Worm (Caenorhabditis elegans) whole organism, L2 larva: ENCODE data around the gene col-152.

ENCODE experiments used
- C34F6.9 ChIP-seq: fragments of 150-350 bp; optimal IDR thresholded peaks from 2 replicates; lab custom pipeline; 2014; ENCODE audit warnings: missing biosample characterization, missing genetic modification characterization
- F13H6.1 ChIP-seq: sonication (generic microtip); optimal IDR thresholded peaks from 2 replicates; lab custom pipeline; 2016; ENCODE audit warnings: missing genetic modification characterization, missing compliant biosample characterization
- Y55F3AM.14 ChIP-seq: fragments of 200-800 bp; sonication (Bioruptor generic); optimal IDR thresholded peaks from 2 replicates; lab custom pipeline; 2018; ENCODE audit warnings: mild to moderate bottlenecking, missing genetic modification characterization, missing compliant biosample characterization
- ZK546.5 ChIP-seq: sonication (generic microtip); optimal IDR thresholded peaks from 2 replicates; lab custom pipeline; 2017; ENCODE audit warnings: missing biosample characterization, missing genetic modification characterization
- alr-1 ChIP-seq: fragments of 150-350 bp; optimal IDR thresholded peaks from 2 replicates; lab custom pipeline; 2014; ENCODE audit warnings: missing biosample characterization, missing genetic modification characterization
- aly-2 ChIP-seq: fragments of 150-350 bp; optimal IDR thresholded peaks from 2 replicates; lab custom pipeline; 2014; ENCODE audit warnings: missing biosample characterization, missing genetic modification characterization
- ama-1 ChIP-seq: fragments of 150-350 bp; optimal IDR thresholded peaks from 2 replicates; lab custom pipeline; 2018; ENCODE audit warnings: inconsistent platforms
- blmp-1 ChIP-seq: sonication (generic microtip); optimal IDR thresholded peaks from 2 replicates; lab custom pipeline; 2017; ENCODE audit warnings: missing genetic modification characterization, mild to moderate bottlenecking, missing compliant biosample characterization, antibody characterized with exemption, moderate library complexity; ENCODE audit not compliant: insufficient read depth
- ceh-16 ChIP-seq: fragments of 150-350 bp; optimal IDR thresholded peaks from 2 replicates; lab custom pipeline; 2014; ENCODE audit warnings: missing biosample characterization, missing genetic modification characterization
- ceh-82 ChIP-seq: fragments of 150-350 bp; optimal IDR thresholded peaks from 2 replicates; lab custom pipeline; 2014; ENCODE audit warnings: missing biosample characterization, missing genetic modification characterization
- crh-2 ChIP-seq: sonication (generic microtip); optimal IDR thresholded peaks from 2 replicates; lab custom pipeline; 2017; ENCODE audit warnings: missing biosample characterization, missing genetic modification characterization
- dmd-4 ChIP-seq: sonication (generic microtip); optimal IDR thresholded peaks from 2 replicates; lab custom pipeline; 2017; ENCODE audit warnings: missing biosample characterization, missing genetic modification characterization
- egl-27 ChIP-seq: sonication (generic microtip); optimal IDR thresholded peaks from 3 replicates; lab custom pipeline; 2017; ENCODE audit warnings: missing biosample characterization, missing genetic modification reagents, missing genetic modification characterization
- elt-1 ChIP-seq: fragments of 150-350 bp; optimal IDR thresholded peaks from 2 replicates; lab custom pipeline; 2014; ENCODE audit warnings: missing biosample characterization, missing genetic modification characterization
- elt-3 ChIP-seq: sonication (generic microtip); optimal IDR thresholded peaks from 2 replicates; lab custom pipeline; 2017; ENCODE audit warnings: missing biosample characterization, missing genetic modification characterization
- fos-1 ChIP-seq: fragments of 150-350 bp; optimal IDR thresholded peaks from 2 replicates; lab custom pipeline; 2014; ENCODE audit warnings: missing biosample characterization, missing genetic modification characterization
- gmeb-1 ChIP-seq: fragments of 150-350 bp; optimal IDR thresholded peaks from 2 replicates; lab custom pipeline; 2014; ENCODE audit warnings: missing biosample characterization, missing genetic modification characterization
- lin-11 ChIP-seq: fragments of 150-350 bp; sonication (generic microtip); optimal IDR thresholded peaks from 2 replicates; lab custom pipeline; 2014; ENCODE audit warnings: missing biosample characterization, missing genetic modification characterization, inconsistent platforms, mixed read lengths
- lin-13 ChIP-seq: fragments of 150-350 bp; optimal IDR thresholded peaks from 2 replicates; lab custom pipeline; 2014; ENCODE audit warnings: missing biosample characterization, missing genetic modification reagents, missing genetic modification characterization
- lin-39 ChIP-seq: fragments of 150-350 bp; optimal IDR thresholded peaks from 2 replicates; lab custom pipeline; 2014; ENCODE audit warnings: missing biosample characterization, missing genetic modification reagents, missing genetic modification characterization
- lsy-2 ChIP-seq, 2 experiments: fragments of 150-350 bp in 1 of 2; sonication (generic microtip) in 1 of 2; optimal IDR thresholded peaks; 2 replicates each; lab custom pipeline; 2014 to 2017; ENCODE audit warnings: missing biosample characterization in 2 of 2, missing genetic modification characterization in 2 of 2
- mab-5 ChIP-seq: fragments of 150-350 bp; optimal IDR thresholded peaks from 2 replicates; lab custom pipeline; 2014; ENCODE audit warnings: missing biosample characterization, missing genetic modification characterization
- mbf-1 ChIP-seq: sonication (generic microtip); optimal IDR thresholded peaks from 2 replicates; lab custom pipeline; 2017; ENCODE audit warnings: missing biosample characterization, missing genetic modification characterization
- mdl-1 ChIP-seq, 2 experiments: fragments of 150-350 bp in 1 of 2; sonication (generic microtip) in 1 of 2; optimal IDR thresholded peaks; 2 replicates each; lab custom pipeline; 2017; ENCODE audit warnings: missing biosample characterization in 2 of 2, missing genetic modification characterization in 2 of 2
- nhr-10 ChIP-seq: sonication (generic microtip); optimal IDR thresholded peaks from 2 replicates; lab custom pipeline; 2017; ENCODE audit warnings: missing biosample characterization, missing genetic modification characterization
- nhr-11 ChIP-seq: fragments of 150-350 bp; optimal IDR thresholded peaks from 2 replicates; lab custom pipeline; 2014; ENCODE audit warnings: missing biosample characterization, missing genetic modification characterization
- nhr-12 ChIP-seq: fragments of 150-350 bp; optimal IDR thresholded peaks from 2 replicates; lab custom pipeline; 2014; ENCODE audit warnings: missing biosample characterization, missing genetic modification characterization
- nhr-129 ChIP-seq: fragments of 150-350 bp; optimal IDR thresholded peaks from 2 replicates; lab custom pipeline; 2014; ENCODE audit warnings: missing biosample characterization, missing genetic modification characterization
- nhr-21 ChIP-seq: fragments of 150-350 bp; optimal IDR thresholded peaks from 2 replicates; lab custom pipeline; 2014; ENCODE audit warnings: missing biosample characterization, missing genetic modification characterization
- nhr-23 ChIP-seq: fragments of 150-350 bp; optimal IDR thresholded peaks from 2 replicates; lab custom pipeline; 2014; ENCODE audit warnings: missing biosample characterization, missing genetic modification reagents, missing genetic modification characterization
- nhr-237 ChIP-seq: fragments of 150-350 bp; optimal IDR thresholded peaks from 2 replicates; lab custom pipeline; 2014; ENCODE audit warnings: missing biosample characterization, missing genetic modification characterization
- nhr-25 ChIP-seq: fragments of 150-350 bp; sonication (generic microtip); optimal IDR thresholded peaks from 3 replicates; lab custom pipeline; 2014; ENCODE audit warnings: missing biosample characterization, missing genetic modification characterization
- nhr-6 ChIP-seq: fragments of 150-350 bp; optimal IDR thresholded peaks from 2 replicates; lab custom pipeline; 2014; ENCODE audit warnings: missing biosample characterization, missing genetic modification characterization
- nhr-77 ChIP-seq: fragments of 150-350 bp; optimal IDR thresholded peaks from 2 replicates; lab custom pipeline; 2014; ENCODE audit warnings: missing biosample characterization, missing genetic modification characterization
- peb-1 ChIP-seq: fragments of 150-350 bp; optimal IDR thresholded peaks from 2 replicates; lab custom pipeline; 2014; ENCODE audit warnings: missing biosample characterization, missing genetic modification characterization
- sem-4 ChIP-seq: fragments of 150-350 bp; optimal IDR thresholded peaks from 2 replicates; lab custom pipeline; 2014; ENCODE audit warnings: missing biosample characterization, missing genetic modification reagents, missing genetic modification characterization
- skn-1 ChIP-seq: sonication (generic microtip); optimal IDR thresholded peaks from 2 replicates; lab custom pipeline; 2017; ENCODE audit warnings: missing biosample characterization, missing genetic modification characterization
- sma-3 ChIP-seq: sonication (generic microtip); optimal IDR thresholded peaks from 2 replicates; lab custom pipeline; 2016; ENCODE audit warnings: missing genetic modification reagents, missing genetic modification characterization, missing compliant biosample characterization
- snpc-4 ChIP-seq: fragments of 150-350 bp; optimal IDR thresholded peaks from 2 replicates; lab custom pipeline; 2014; ENCODE audit warnings: missing biosample characterization, missing genetic modification characterization
- unc-39 ChIP-seq: fragments of 150-350 bp; optimal IDR thresholded peaks from 2 replicates; lab custom pipeline; 2014; ENCODE audit warnings: missing biosample characterization, missing genetic modification characterization
- unc-55 ChIP-seq: fragments of 150-350 bp; sonication (generic microtip); optimal IDR thresholded peaks from 3 replicates; lab custom pipeline; 2014; ENCODE audit warnings: missing biosample characterization, missing genetic modification reagents, missing genetic modification characterization
- unc-62 ChIP-seq: fragments of 150-350 bp; optimal IDR thresholded peaks from 2 replicates; lab custom pipeline; 2014; ENCODE audit warnings: missing biosample characterization, missing genetic modification reagents, missing genetic modification characterization
- ztf-1 ChIP-seq: fragments of 200-800 bp; sonication (Bioruptor generic); conservative IDR thresholded peaks from 2 replicates; pipeline ENCODE4 v1.3.6; 2022; ENCODE audit warnings: missing genetic modification characterization, missing compliant biosample characterization
- ztf-11 ChIP-seq: sonication (generic microtip); optimal IDR thresholded peaks from 2 replicates; lab custom pipeline; 2017; ENCODE audit warnings: missing biosample characterization, missing genetic modification characterization
- ztf-4 ChIP-seq: fragments of 150-350 bp; optimal IDR thresholded peaks from 2 replicates; lab custom pipeline; 2014; ENCODE audit warnings: missing biosample characterization, missing genetic modification characterization

Gene col-152

DNA sequence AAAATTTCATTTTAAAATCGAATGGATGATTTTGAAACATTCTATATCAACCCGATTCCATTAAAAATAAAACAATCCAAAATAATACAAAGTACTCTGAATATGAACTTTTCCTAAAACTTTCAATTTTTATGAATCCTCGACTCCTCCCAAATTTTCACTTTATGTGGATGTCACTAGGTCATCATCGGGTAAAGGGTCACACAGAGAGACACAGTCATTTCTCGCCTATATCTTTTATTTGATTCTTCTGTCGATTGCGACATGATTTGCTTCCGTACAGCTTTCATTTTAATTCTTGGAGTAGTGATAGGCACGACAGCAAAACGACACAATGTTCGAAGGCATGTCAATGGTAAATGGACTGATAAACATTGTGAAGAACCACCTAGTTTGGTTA is 32.2 kb upstream of the col-152 start, which contains the start of gene F25D1.3:
F25D1.3 (plus strand) TSS at position 225 of the 400 bp plus-strand sequence.
- TF ChIP-seq aly-2 (tag; lab: Kevin White, UChicago) (no peak), blmp-1 (tag; lab: Kevin White, UChicago) (peak; percentile 30)

- TF ChIP-seq lin-13 (GFP tag; lab: Kevin White, UChicago) (no peak), ztf-4 (no peak), skn-1 (tag; lab: Kevin White, UChicago) (no peak), fos-1 (tag; lab: Kevin White, UChicago) (peak; percentile 22)
Measured at ce11 chrV:10529600-10529999, 31.1 kb upstream of the col-152 start.

DNA sequence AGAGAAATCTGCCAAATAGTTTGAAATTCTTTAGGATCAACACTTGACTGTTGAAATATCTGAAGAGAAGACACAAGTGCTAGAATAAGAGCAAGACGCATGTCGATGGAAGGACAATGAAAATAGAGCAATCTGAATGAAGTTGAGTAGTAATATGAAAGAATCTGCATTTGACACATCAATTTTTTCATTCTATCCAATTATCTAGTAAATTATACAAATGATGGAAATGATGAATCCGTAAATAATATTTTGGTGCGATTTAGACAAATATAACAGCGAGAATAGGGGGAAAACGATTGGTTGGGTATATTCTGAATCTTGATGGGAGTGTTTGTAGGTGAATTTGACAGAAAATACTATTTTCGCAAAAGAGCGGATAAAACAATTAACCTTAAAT is 28.0 kb upstream of the col-152 start, which contains the start of gene txt-10:
txt-10 (minus strand) TSS at position 101 of the 400 bp plus-strand sequence.
- TF ChIP-seq unc-39 (tag; lab: Kevin White, UChicago) (no peak), C34F6.9 (no peak), ama-1 (lab: Kevin White, UChicago) (no peak), lin-39 (no peak), mab-5 (no peak), mbf-1 (tag; lab: Kevin White, UChicago) (no peak), unc-55 (no peak), nhr-237 (no peak), nhr-25 (tag; lab: Kevin White, UChicago) (no peak), nhr-129 (tag; lab: Kevin White, UChicago) (no peak), lin-11 (tag; lab: Kevin White, UChicago) (no peak), nhr-6 (no peak), elt-3 (tag; lab: Kevin White, UChicago) (no peak), ceh-82 (tag; lab: Kevin White, UChicago) (no peak), egl-27 (no peak), nhr-11 (tag; lab: Kevin White, UChicago) (no peak), F13H6.1 (tag; lab: Kevin White, UChicago) (no peak), unc-62 (GFP tag; lab: Kevin White, UChicago) (no peak)
- TF ChIP-seq, all 48 proteins: peak for 0

DNA sequence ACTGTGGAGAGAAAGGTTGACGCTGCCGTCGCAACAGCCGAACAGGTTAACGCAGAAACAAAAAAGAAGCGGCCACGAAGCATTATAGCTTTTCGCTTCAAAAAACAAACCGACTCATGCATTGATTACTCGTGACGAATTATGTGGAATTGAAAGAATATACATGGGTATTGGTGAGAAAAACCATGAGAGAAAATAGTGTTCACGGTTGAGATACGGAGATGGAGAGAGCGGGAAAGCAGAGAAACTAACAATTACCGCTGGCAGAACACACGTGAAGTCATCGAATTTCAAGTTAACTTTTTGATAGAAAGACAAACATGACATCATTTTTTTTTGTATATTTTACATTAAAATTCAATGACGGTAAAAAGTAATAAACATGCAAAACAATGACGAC is 25.4 kb upstream of the col-152 start:
- peak; percentile 6 for TF ChIP-seq unc-55
- no peak for TF ChIP-seq lin-39
- no peak for TF ChIP-seq nhr-21 (tag; lab: Kevin White, UChicago)
- peak in 1 of 2 experiments; percentile 12 for TF ChIP-seq mdl-1 (tag; optimal IDR thresholded peaks at IDR 0.05; lab: Kevin White, UChicago)
- no peak for TF ChIP-seq lin-11 (tag; lab: Kevin White, UChicago)
- TF ChIP-seq ceh-16: no peak
- TF ChIP-seq nhr-6: no peak
- no peak for TF ChIP-seq mbf-1 (tag; lab: Kevin White, UChicago)
- TF ChIP-seq elt-1 (tag; lab: Kevin White, UChicago): no peak
- TF ChIP-seq nhr-23: no peak
- peak; percentile 28 for TF ChIP-seq lin-13 (GFP tag; lab: Kevin White, UChicago)
- TF ChIP-seq F13H6.1 (tag; lab: Kevin White, UChicago): peak; percentile 28
- no peak for TF ChIP-seq blmp-1 (tag; lab: Kevin White, UChicago)
- TF ChIP-seq ztf-1: no peak
- no peak for TF ChIP-seq mab-5
- peak; percentile 27 for TF ChIP-seq skn-1 (tag; lab: Kevin White, UChicago)
- TF ChIP-seq ZK546.5 (tag; lab: Kevin White, UChicago): no peak
- no peak for TF ChIP-seq nhr-237
- no peak for TF ChIP-seq snpc-4 (tag; lab: Kevin White, UChicago)
- TF ChIP-seq nhr-10 (tag; lab: Kevin White, UChicago): no peak
- no peak for TF ChIP-seq nhr-77 (tag; lab: Kevin White, UChicago)
- no peak for TF ChIP-seq sem-4
- TF ChIP-seq fos-1 (tag; lab: Kevin White, UChicago): peak; percentile 53
- no peak for TF ChIP-seq alr-1 (tag; lab: Kevin White, UChicago)
- TF ChIP-seq ceh-82 (tag; lab: Kevin White, UChicago): no peak
- no peak for TF ChIP-seq aly-2 (tag; lab: Kevin White, UChicago)
- peak; percentile 33 for TF ChIP-seq crh-2 (tag; lab: Kevin White, UChicago)
- TF ChIP-seq sma-3 (GFP tag; lab: Kevin White, UChicago): no peak
- TF ChIP-seq elt-3 (tag; lab: Kevin White, UChicago): no peak
- TF ChIP-seq C34F6.9: peak; percentile 41
- TF ChIP-seq nhr-11 (tag; lab: Kevin White, UChicago): no peak
- peak; percentile 30 for TF ChIP-seq ztf-4
- no peak for TF ChIP-seq peb-1 (tag; lab: Kevin White, UChicago)
- TF ChIP-seq unc-39 (tag; lab: Kevin White, UChicago): no peak
- TF ChIP-seq gmeb-1 (tag; lab: Kevin White, UChicago): no peak
- TF ChIP-seq Y55F3AM.14 (GFP tag; lab: Kevin White, UChicago): no peak
- TF ChIP-seq dmd-4 (tag; lab: Kevin White, UChicago): no peak
- peak; percentile 41 for TF ChIP-seq nhr-129 (tag; lab: Kevin White, UChicago)
- peak; percentile 62 for TF ChIP-seq ama-1 (lab: Kevin White, UChicago)
- TF ChIP-seq ztf-11: no peak
- no peak for TF ChIP-seq nhr-12 (tag; lab: Kevin White, UChicago)
- TF ChIP-seq unc-62 (GFP tag; lab: Kevin White, UChicago): no peak
- no peak for TF ChIP-seq egl-27
- TF ChIP-seq lsy-2 (tag; optimal IDR thresholded peaks at IDR 0.05; lab: Kevin White, UChicago): peak in 1 of 2 experiments; percentile 10
